Fruit fly (Drosophila melanogaster): Measurements from ENCODE around the gene eIF2D.
A peak's percentile ranks its signal among the peaks of the same experiment; 100 is the strongest.

Gene eIF2D

dm6 chr3R:29124128-29124527 lies 27.5 kb downstream of the eIF2D start (continued):
- TF ChIP-seq tgo (GFP tag; IDR thresholded peaks at IDR 0.05) (peak; percentile 73), dpn (GFP tag; optimal IDR thresholded peaks at IDR 0.05) (peak; percentile 48 to 69), hth (optimal IDR thresholded peaks at IDR 0.05) (no peak), CG10366 (GFP tag; IDR thresholded peaks at IDR 0.05) (peak; percentile 79), rib (GFP tag; IDR thresholded peaks at IDR 0.05) (no peak), CG43689 (GFP tag; IDR thresholded peaks at IDR 0.05) (0 out of 2 replicates have a peak, but pooled peaks have one; percentile 16), Hmr (GFP tag; optimal IDR thresholded peaks at IDR 0.05) (peak; percentile 38), CG4404 (GFP tag; IDR thresholded peaks at IDR 0.05) (peak; percentile 77), Atf6 (GFP tag; IDR thresholded peaks at IDR 0.05) (peak; percentile 48; the same call in 1 of the 2 replicates), CG2199 (GFP tag; IDR thresholded peaks at IDR 0.05) (no peak), CG14014 (GFP tag; IDR thresholded peaks at IDR 0.05) (peak; percentile 51; the same call in 1 of the 2 replicates), gem (tag; optimal IDR thresholded peaks at IDR 0.05) (peak; percentile 82), gro (GFP tag; optimal IDR thresholded peaks at IDR 0.05) (peak; percentile 35), pros (GFP tag; optimal IDR thresholded peaks at IDR 0.05) (no peak), run (tag; optimal IDR thresholded peaks at IDR 0.05) (no peak), CG12391 (tag; optimal IDR thresholded peaks at IDR 0.05) (peak; percentile 61), CG34422 (GFP tag; IDR thresholded peaks at IDR 0.05) (peak; percentile 85), CG8089 (GFP tag; optimal IDR thresholded peaks at IDR 0.05) (no peak), CG9437 (GFP tag; optimal IDR thresholded peaks at IDR 0.05) (no peak), CG8388 (GFP tag; optimal IDR thresholded peaks at IDR 0.05) (peak; percentile 71), bigmax (GFP tag; optimal IDR thresholded peaks at IDR 0.05) (no peak), Awh (GFP tag; IDR thresholded peaks at IDR 0.05) (peak; percentile 65), CG7928 (GFP tag; optimal IDR thresholded peaks at IDR 0.05) (no peak), MBD-R2 (GFP tag; IDR thresholded peaks at IDR 0.05) (peak; percentile 58), gce (GFP tag; IDR thresholded peaks at IDR 0.05) (peak; percentile 51; the same call in 1 of the 3 replicates), CG4328 (GFP tag; optimal IDR thresholded peaks at IDR 0.05) (no peak), CG12236 (GFP tag; optimal IDR thresholded peaks at IDR 0.05) (peak; percentile 3), disco-r (GFP tag; optimal IDR thresholded peaks at IDR 0.05) (no peak), CG6689 (GFP tag; IDR thresholded peaks at IDR 0.05) (peak; percentile 87), slbo (GFP tag; IDR thresholded peaks at IDR 0.05) (peak; percentile 82), CG11085 (GFP tag; IDR thresholded peaks at IDR 0.05) (peak; percentile 34; the same call in 1 of the 2 replicates), CoRest (tag; optimal IDR thresholded peaks at IDR 0.05) (peak; percentile 64), bowl (GFP tag; IDR thresholded peaks at IDR 0.05) (no peak), CG1647 (GFP tag; optimal IDR thresholded peaks at IDR 0.05) (peak; percentile 4), stc (GFP tag; IDR thresholded peaks at IDR 0.05) (peak; percentile 72), esg (GFP tag; conservative IDR thresholded peaks at IDR 0.05) (peak; percentile 44; the same call in 1 of the 2 replicates), D19A (tag; optimal IDR thresholded peaks at IDR 0.05) (peak; percentile 44), Usf (GFP tag; optimal IDR thresholded peaks at IDR 0.05) (peak; percentile 2), CG11723 (GFP tag; optimal IDR thresholded peaks at IDR 0.05) (no peak), Doc3 (GFP tag; IDR thresholded peaks at IDR 0.05; ENCODE audit: partially characterized antibody) (no peak), CG13287 (GFP tag; IDR thresholded peaks at IDR 0.05; ENCODE audit: partially characterized antibody) (no peak), sna (GFP tag; IDR thresholded peaks at IDR 0.05; ENCODE audit: partially characterized antibody) (no peak), maf-S (GFP tag; optimal IDR thresholded peaks at IDR 0.05) (peak; percentile 46), sc (optimal IDR thresholded peaks at IDR 0.05) (no peak), sc (GFP tag; optimal IDR thresholded peaks at IDR 0.05) (peak; percentile 28), CG7556 (GFP tag; optimal IDR thresholded peaks at IDR 0.05) (peak; percentile 38), CG3847 (GFP tag; IDR thresholded peaks at IDR 0.05) (peak; percentile 57; the same call in 1 of the 2 replicates), NC2α (GFP tag; optimal IDR thresholded peaks at IDR 0.05) (no peak), dmrt99B (tag; optimal IDR thresholded peaks at IDR 0.05) (no peak), bbx (GFP tag; IDR thresholded peaks at IDR 0.05; ENCODE audit: partially characterized antibody) (no peak), gsb (GFP tag; IDR thresholded peaks at IDR 0.05) (peak; percentile 46), CG4360 (GFP tag; IDR thresholded peaks at IDR 0.05) (no peak)

Measured in whole organism, embryonic.